Worm (Caenorhabditis elegans) whole organism, dauer: Measurements from ENCODE around the gene T01G6.1.

Experiments
- unc-62 ChIP-seq: sonication (generic microtip); optimal IDR thresholded peaks from 2 replicates; lab custom pipeline; 2017; ENCODE audit warnings: missing biosample characterization, missing genetic modification reagents, missing genetic modification characterization

Gene T01G6.1

ce11 chrV:524058-524457 lies 26.6 kb downstream of the T01G6.1 start, which contains the start of gene lipl-3:
Gene lipl-3 (minus strand): TSS chrV:524218.
- TF ChIP-seq unc-62 = no peak

ce11 chrV:525040-525439 lies 27.5 kb downstream of the T01G6.1 start, which contains the start of gene R11G11.16:
Gene R11G11.16 (minus strand): TSS chrV:525140.
- TF ChIP-seq unc-62 = no peak

- no peak for TF ChIP-seq unc-62
Observed at ce11 chrV:527602-528001, 30.1 kb downstream of the T01G6.1 start, which contains the start of gene srw-108. Gene srw-108 (plus strand): TSS chrV:527902.

- no peak for TF ChIP-seq unc-62
Observed at ce11 chrV:532046-532445, 34.5 kb downstream of the T01G6.1 start, which contains the start of gene nhr-58. Gene nhr-58 (plus strand): TSS chrV:532259.

ce11 chrV:534176-534575 lies 36.7 kb downstream of the T01G6.1 start, which contains the start of gene nhr-132:
Gene nhr-132 (plus strand): TSS chrV:534446.
- no peak for TF ChIP-seq unc-62

DNA sequence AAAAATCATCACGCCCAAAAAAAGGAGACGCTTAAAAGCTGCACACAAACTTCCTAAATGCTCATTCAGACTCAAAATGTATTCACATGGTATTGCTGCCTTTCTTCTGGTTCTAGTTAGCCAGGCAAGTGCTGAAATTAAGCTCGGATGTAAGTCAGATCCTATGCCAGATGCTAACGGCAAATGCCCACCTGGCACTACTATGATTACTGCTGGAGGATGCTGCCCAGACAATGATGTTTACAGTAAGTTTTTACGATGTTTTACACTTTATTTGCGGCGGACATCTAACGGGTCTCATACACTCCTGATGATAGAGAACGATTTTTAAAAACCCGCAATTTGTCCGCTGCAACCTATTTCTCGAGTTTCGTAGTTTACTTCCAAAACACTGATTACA lies 39.1 kb downstream of the T01G6.1 start, which contains the start of gene C14C6.5:
C14C6.5 (plus strand) TSS at position 58 of the 400 bp plus-strand sequence.
- no peak for TF ChIP-seq unc-62

DNA sequence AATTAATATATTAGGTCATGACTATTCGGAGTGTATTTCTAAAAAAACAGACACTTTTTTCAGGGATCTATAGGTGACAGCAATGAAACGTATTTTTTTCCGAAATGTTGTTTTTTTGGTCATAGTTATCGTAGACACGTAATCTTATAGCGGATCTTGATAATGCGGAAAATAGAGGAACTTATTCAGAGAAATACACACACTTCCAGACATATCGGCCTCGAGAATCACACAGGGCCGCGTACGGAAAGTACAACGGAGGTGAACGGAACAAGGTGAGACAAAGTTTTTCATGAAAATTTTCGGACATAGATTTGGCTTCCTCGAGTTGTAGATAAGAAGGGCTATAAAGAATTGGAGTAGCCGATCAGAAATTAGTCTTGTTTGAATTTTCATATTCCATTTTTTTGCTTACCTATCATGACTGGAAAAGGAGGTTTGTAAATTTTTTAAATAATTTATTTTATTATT lies 41.6 kb downstream of the T01G6.1 start, which contains the start of gene nhr-155:
nhr-155 (plus strand) TSS at position 421 of the 471 bp plus-strand sequence.
- TF ChIP-seq unc-62 = no peak

DNA sequence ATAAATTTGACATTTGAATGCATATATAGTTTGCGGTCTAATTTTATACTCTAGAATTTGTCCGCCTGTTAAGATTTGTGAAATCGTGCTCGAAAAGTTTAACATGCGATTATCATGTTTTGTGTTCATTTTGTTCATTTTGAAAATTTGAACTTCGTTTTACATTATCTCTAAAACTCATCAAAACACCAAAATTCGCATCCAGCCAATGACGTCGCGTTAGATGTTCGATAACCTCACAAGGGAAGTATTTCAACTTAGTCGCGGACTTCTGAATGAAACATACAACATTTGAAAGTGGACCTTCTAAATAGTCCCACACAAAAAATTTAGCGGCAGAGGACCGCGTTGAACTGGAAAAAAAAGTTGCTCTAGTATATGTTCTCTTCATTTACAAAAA lies 44.0 kb downstream of the T01G6.1 start:
- no peak for TF ChIP-seq unc-62

DNA sequence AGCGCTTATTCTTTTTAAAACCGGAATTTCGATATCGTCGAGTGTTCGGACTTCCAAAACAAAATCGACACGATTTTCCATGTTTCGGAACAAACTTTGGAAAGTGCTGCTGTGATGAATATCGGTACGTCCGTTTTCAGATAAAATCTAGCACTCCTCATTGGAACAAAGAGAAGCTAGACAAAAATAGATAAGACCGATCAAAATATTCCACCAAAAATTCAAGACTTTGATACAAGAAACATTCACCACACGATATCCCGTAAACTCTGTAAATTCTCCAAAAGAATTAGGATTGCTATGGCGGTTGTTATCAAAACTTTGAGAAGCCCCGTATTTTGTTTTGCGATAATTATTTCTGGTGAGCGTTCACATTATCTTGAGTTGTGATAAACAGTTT lies 45.7 kb downstream of the T01G6.1 start, which contains the start of gene C14C6.3:
C14C6.3 (plus strand) TSS at position 301 of the 400 bp plus-strand sequence.
- no peak for TF ChIP-seq unc-62

- no peak for TF ChIP-seq unc-62
Observed at ce11 chrV:547980-548379, 50.5 kb downstream of the T01G6.1 start, which contains the start of gene C14C6.6. Gene C14C6.6 (minus strand): TSS chrV:548080.
